Fruit fly (Drosophila melanogaster) whole organism, adult: Measurements from ENCODE around the gene Ilp8.

Experiments used
- CG11617 ChIP-seq: fragments of 200-800 bp; sonication (Bioruptor generic); optimal IDR thresholded peaks from 2 replicates; lab custom pipeline; 2017; ENCODE audit warnings: mild to moderate bottlenecking, missing biosample characterization, missing genetic modification reagents, missing genetic modification characterization
- CG12768 ChIP-seq: fragments of 200-800 bp; sonication (Bioruptor generic); optimal IDR thresholded peaks from 2 replicates; lab custom pipeline; 2017; ENCODE audit warnings: missing biosample characterization, missing genetic modification characterization, mild to moderate bottlenecking, moderate library complexity, missing genetic modification reagents
- CG14711 ChIP-seq: fragments of 200-800 bp; sonication (Bioruptor generic); optimal IDR thresholded peaks from 2 replicates; lab custom pipeline; 2018; ENCODE audit warnings: missing biosample characterization, mild to moderate bottlenecking, missing genetic modification characterization, moderate library complexity
- CG5204 ChIP-seq: fragments of 200-800 bp; sonication (Bioruptor generic); optimal IDR thresholded peaks from 2 replicates; lab custom pipeline; 2016; ENCODE audit warnings: missing biosample characterization, missing genetic modification characterization
- CG7045 ChIP-seq: fragments of 200-800 bp; sonication (Bioruptor generic); optimal IDR thresholded peaks from 2 replicates; lab custom pipeline; 2017; ENCODE audit warnings: missing biosample characterization, mild to moderate bottlenecking, missing genetic modification characterization
- CG7101 ChIP-seq: fragments of 200-800 bp; sonication (Bioruptor generic); optimal IDR thresholded peaks from 2 replicates; lab custom pipeline; 2018; ENCODE audit warnings: missing biosample characterization, mild to moderate bottlenecking, missing genetic modification characterization, moderate library complexity
- Hr96 ChIP-seq: fragments of 200-800 bp; sonication (Bioruptor generic); optimal IDR thresholded peaks from 2 replicates; lab custom pipeline; 2016; ENCODE audit warnings: missing biosample characterization, missing genetic modification characterization
- bab1 ChIP-seq: fragments of 200-800 bp; sonication (Bioruptor generic); optimal IDR thresholded peaks from 3 replicates; lab custom pipeline; 2019; ENCODE audit warnings: missing biosample characterization, mild to moderate bottlenecking, missing genetic modification characterization, moderate library complexity
- cnc ChIP-seq, 2 experiments: fragments of >200 bp; optimal IDR thresholded peaks; 2 replicates each; lab custom pipeline; 2017

- no peak for TF ChIP-seq CG5204 (GFP tag; lab: Kevin White, UChicago)
- peak; percentile 63 for TF ChIP-seq Hr96 (GFP tag; lab: Kevin White, UChicago)
- TF ChIP-seq bab1 (GFP tag; lab: Kevin White, UChicago): peak; percentile 90
- peak; percentile 67 for TF ChIP-seq CG11617
- no peak for TF ChIP-seq cnc (optimal IDR thresholded peaks at IDR 0.05; lab: Kevin White, UChicago)
- TF ChIP-seq CG7101 (tag; lab: Kevin White, UChicago): peak; percentile 76
- TF ChIP-seq CG12768 (GFP tag; lab: Kevin White, UChicago): peak; percentile 92
- peak; percentile 62 for TF ChIP-seq CG7045
- TF ChIP-seq CG14711 (tag; lab: Kevin White, UChicago): peak; percentile 39
Observed at dm6 chr3L:17012017-17012719, 19.7 kb downstream of the Ilp8 start, which contains the start of gene CG3764.
